Worm (Caenorhabditis elegans) whole organism, L2 larva: Measurements from ENCODE around the gene C18D4.12.

ENCODE experiments used
- C34F6.9 ChIP-seq: fragments of 150-350 bp; optimal IDR thresholded peaks from 2 replicates; lab custom pipeline; 2014; ENCODE audit warnings: missing biosample characterization, missing genetic modification characterization
- F13H6.1 ChIP-seq: sonication (generic microtip); optimal IDR thresholded peaks from 2 replicates; lab custom pipeline; 2016; ENCODE audit warnings: missing genetic modification characterization, missing compliant biosample characterization
- R02D3.7 ChIP-seq: fragments of 150-350 bp; optimal IDR thresholded peaks from 2 replicates; lab custom pipeline; 2014; ENCODE audit warnings: missing biosample characterization, missing genetic modification characterization
- Y55F3AM.14 ChIP-seq: fragments of 200-800 bp; sonication (Bioruptor generic); optimal IDR thresholded peaks from 2 replicates; lab custom pipeline; 2018; ENCODE audit warnings: mild to moderate bottlenecking, missing genetic modification characterization, missing compliant biosample characterization
- ZK546.5 ChIP-seq: sonication (generic microtip); optimal IDR thresholded peaks from 2 replicates; lab custom pipeline; 2017; ENCODE audit warnings: missing biosample characterization, missing genetic modification characterization
- aly-2 ChIP-seq: fragments of 150-350 bp; optimal IDR thresholded peaks from 2 replicates; lab custom pipeline; 2014; ENCODE audit warnings: missing biosample characterization, missing genetic modification characterization
- ama-1 ChIP-seq: fragments of 150-350 bp; optimal IDR thresholded peaks from 2 replicates; lab custom pipeline; 2018; ENCODE audit warnings: inconsistent platforms
- ceh-16 ChIP-seq: fragments of 150-350 bp; optimal IDR thresholded peaks from 2 replicates; lab custom pipeline; 2014; ENCODE audit warnings: missing biosample characterization, missing genetic modification characterization
- crh-2 ChIP-seq: sonication (generic microtip); optimal IDR thresholded peaks from 2 replicates; lab custom pipeline; 2017; ENCODE audit warnings: missing biosample characterization, missing genetic modification characterization
- elt-3 ChIP-seq: sonication (generic microtip); optimal IDR thresholded peaks from 2 replicates; lab custom pipeline; 2017; ENCODE audit warnings: missing biosample characterization, missing genetic modification characterization
- lsy-2 ChIP-seq, 2 experiments: fragments of 150-350 bp in 1 of 2; sonication (generic microtip) in 1 of 2; optimal IDR thresholded peaks; 2 replicates each; lab custom pipeline; 2014 to 2017; ENCODE audit warnings: missing biosample characterization in 2 of 2, missing genetic modification characterization in 2 of 2
- nhr-11 ChIP-seq: fragments of 150-350 bp; optimal IDR thresholded peaks from 2 replicates; lab custom pipeline; 2014; ENCODE audit warnings: missing biosample characterization, missing genetic modification characterization
- nhr-129 ChIP-seq: fragments of 150-350 bp; optimal IDR thresholded peaks from 2 replicates; lab custom pipeline; 2014; ENCODE audit warnings: missing biosample characterization, missing genetic modification characterization
- nhr-21 ChIP-seq: fragments of 150-350 bp; optimal IDR thresholded peaks from 2 replicates; lab custom pipeline; 2014; ENCODE audit warnings: missing biosample characterization, missing genetic modification characterization
- nhr-237 ChIP-seq: fragments of 150-350 bp; optimal IDR thresholded peaks from 2 replicates; lab custom pipeline; 2014; ENCODE audit warnings: missing biosample characterization, missing genetic modification characterization
- nhr-25 ChIP-seq: fragments of 150-350 bp; sonication (generic microtip); optimal IDR thresholded peaks from 3 replicates; lab custom pipeline; 2014; ENCODE audit warnings: missing biosample characterization, missing genetic modification characterization
- peb-1 ChIP-seq: fragments of 150-350 bp; optimal IDR thresholded peaks from 2 replicates; lab custom pipeline; 2014; ENCODE audit warnings: missing biosample characterization, missing genetic modification characterization
- skn-1 ChIP-seq: sonication (generic microtip); optimal IDR thresholded peaks from 2 replicates; lab custom pipeline; 2017; ENCODE audit warnings: missing biosample characterization, missing genetic modification characterization
- sma-3 ChIP-seq: sonication (generic microtip); optimal IDR thresholded peaks from 2 replicates; lab custom pipeline; 2016; ENCODE audit warnings: missing genetic modification reagents, missing genetic modification characterization, missing compliant biosample characterization
- unc-55 ChIP-seq: fragments of 150-350 bp; sonication (generic microtip); optimal IDR thresholded peaks from 3 replicates; lab custom pipeline; 2014; ENCODE audit warnings: missing biosample characterization, missing genetic modification reagents, missing genetic modification characterization
- unc-62 ChIP-seq: fragments of 150-350 bp; optimal IDR thresholded peaks from 2 replicates; lab custom pipeline; 2014; ENCODE audit warnings: missing biosample characterization, missing genetic modification reagents, missing genetic modification characterization
- zag-1 ChIP-seq: fragments of 150-350 bp; optimal IDR thresholded peaks from 2 replicates; lab custom pipeline; 2014; ENCODE audit warnings: missing biosample characterization, missing genetic modification characterization
- ztf-1 ChIP-seq: fragments of 200-800 bp; sonication (Bioruptor generic); conservative IDR thresholded peaks from 2 replicates; pipeline ENCODE4 v1.3.6; 2022; ENCODE audit warnings: missing genetic modification characterization, missing compliant biosample characterization
- ztf-4 ChIP-seq: fragments of 150-350 bp; optimal IDR thresholded peaks from 2 replicates; lab custom pipeline; 2014; ENCODE audit warnings: missing biosample characterization, missing genetic modification characterization

The C18D4.12 gene

ce11 chrV:17500055-17500454, 30.3 kb downstream of the C18D4.12 start:
- TF ChIP-seq nhr-25 (tag; lab: Kevin White, UChicago) (no peak), Y55F3AM.14 (GFP tag; lab: Kevin White, UChicago) (no peak), ceh-16 (no peak)

ce11 chrV:17496071-17496470, 34.3 kb downstream of the C18D4.12 start, which contains the start of gene srh-118:
Gene srh-118 (minus strand): TSS chrV:17496171.
- no peak for TF ChIP-seq ceh-16
- TF ChIP-seq F13H6.1 (tag; lab: Kevin White, UChicago): no peak

ce11 chrV:17493732-17494131, 36.7 kb downstream of the C18D4.12 start, which contains the start of gene fbxa-102:
Gene fbxa-102 (minus strand): TSS chrV:17493832.
- TF ChIP-seq lsy-2 (tag; optimal IDR thresholded peaks at IDR 0.05; lab: Kevin White, UChicago) (no peak), nhr-11 (no peak), ceh-16 (no peak), aly-2 (tag; lab: Kevin White, UChicago) (no peak), R02D3.7 (tag; lab: Kevin White, UChicago) (no peak), ztf-1 (GFP tag; lab: Robert Waterston, UW) (no peak), ZK546.5 (tag; lab: Kevin White, UChicago) (no peak), elt-3 (no peak), unc-62 (GFP tag; lab: Kevin White, UChicago) (no peak), ama-1 (lab: Kevin White, UChicago) (no peak), peb-1 (no peak), C34F6.9 (tag; lab: Kevin White, UChicago) (no peak), crh-2 (tag; lab: Kevin White, UChicago) (no peak)

ce11 chrV:17486034-17486433, 44.4 kb downstream of the C18D4.12 start, which contains the start of gene scl-24:
Gene scl-24 (plus strand): TSS chrV:17486334.
- TF ChIP-seq ZK546.5 (tag; lab: Kevin White, UChicago) (no peak), crh-2 (tag; lab: Kevin White, UChicago) (no peak), nhr-129 (no peak), skn-1 (tag; lab: Kevin White, UChicago) (no peak), elt-3 (no peak), nhr-21 (tag; lab: Kevin White, UChicago) (no peak), ceh-16 (no peak), unc-55 (GFP tag; lab: Kevin White, UChicago) (no peak), ztf-1 (GFP tag; lab: Robert Waterston, UW) (no peak), nhr-237 (no peak), F13H6.1 (tag; lab: Kevin White, UChicago) (no peak), lsy-2 (tag; optimal IDR thresholded peaks at IDR 0.05; lab: Kevin White, UChicago) (no peak), zag-1 (tag; lab: Kevin White, UChicago) (no peak), nhr-11 (no peak), sma-3 (no peak)

ce11 chrV:17485078-17485477, 45.3 kb downstream of the C18D4.12 start, which contains the start of gene srh-111:
Gene srh-111 (minus strand): TSS chrV:17485178.
- TF ChIP-seq ztf-4 (tag; lab: Kevin White, UChicago): no peak
- TF ChIP-seq nhr-129: no peak
- no peak for TF ChIP-seq ztf-1 (GFP tag; lab: Robert Waterston, UW)
